Worm (Caenorhabditis elegans) whole organism, midembryonic: ENCODE data around the gene hlh-29.

Experiments
- T22C8.4 ChIP-seq: fragments of 200-800 bp; sonication (Bioruptor generic); IDR thresholded peaks from 2 replicates; pipeline ENCODE4 v1.3.6; 2022; ENCODE audit warnings: missing genetic modification characterization, missing compliant biosample characterization
- cog-1 ChIP-seq: sonication (generic microtip); optimal IDR thresholded peaks from 2 replicates; lab custom pipeline; 2016; ENCODE audit warnings: missing genetic modification characterization, missing compliant biosample characterization
- flt-1 ChIP-seq: fragments of 200-800 bp; sonication (Bioruptor generic); IDR thresholded peaks from 2 replicates; pipeline ENCODE4 v1.3.6; 2022; ENCODE audit warnings: missing genetic modification characterization, missing compliant biosample characterization
- klf-2 ChIP-seq: fragments of 200-800 bp; sonication (Bioruptor generic); conservative IDR thresholded peaks from 2 replicates; pipeline ENCODE4 v1.3.6; 2022; ENCODE audit warnings: missing genetic modification reagents, missing genetic modification characterization, missing compliant biosample characterization
- med-1 ChIP-seq: sonication (generic microtip); optimal IDR thresholded peaks from 2 replicates; lab custom pipeline; 2017; ENCODE audit warnings: missing genetic modification characterization, mild to moderate bottlenecking, missing compliant biosample characterization, antibody characterized with exemption, missing genetic modification reagents; ENCODE audit not compliant: insufficient read depth
- ref-1 ChIP-seq: fragments of 200-800 bp; sonication (Bioruptor generic); conservative IDR thresholded peaks from 2 replicates; pipeline ENCODE4 v1.3.6; 2022; ENCODE audit warnings: missing genetic modification reagents, missing genetic modification characterization, missing compliant biosample characterization
- tab-1 ChIP-seq: fragments of 200-800 bp; sonication (Bioruptor generic); IDR thresholded peaks from 2 replicates; pipeline ENCODE4 v1.3.6; 2022; ENCODE audit warnings: missing genetic modification characterization, missing compliant biosample characterization
- ztf-23 ChIP-seq: fragments of 200-800 bp; sonication (Bioruptor generic); IDR thresholded peaks from 2 replicates; pipeline ENCODE4 v1.3.6; 2022; ENCODE audit warnings: missing genetic modification reagents, missing genetic modification characterization, missing compliant biosample characterization
- ztf-29 ChIP-seq: fragments of 200-800 bp; sonication (Bioruptor generic); IDR thresholded peaks from 2 replicates; pipeline ENCODE4 v1.3.6; 2022; ENCODE audit warnings: missing genetic modification reagents, missing genetic modification characterization, missing compliant biosample characterization

The hlh-29 gene

ce11 chrX:17516461-17516860 lies 32.0 kb downstream of the hlh-29 start:
- TF ChIP-seq klf-2 (GFP tag; lab: Robert Waterston, UW), result no peak
- TF ChIP-seq T22C8.4, result no peak
- no peak for TF ChIP-seq ztf-29 (GFP tag; lab: Robert Waterston, UW)
- no peak for TF ChIP-seq ref-1 (GFP tag; lab: Robert Waterston, UW)
- TF ChIP-seq cog-1 (tag; lab: Kevin White, UChicago), result no peak
- TF ChIP-seq tab-1 (GFP tag; lab: Robert Waterston, UW), result no peak
- TF ChIP-seq flt-1 (GFP tag; lab: Robert Waterston, UW), result no peak
- no peak for TF ChIP-seq ztf-23 (GFP tag; lab: Robert Waterston, UW)

ce11 chrX:17515207-17515902 lies 33.1 kb downstream of the hlh-29 start:
- no peak for TF ChIP-seq med-1 (GFP tag; lab: Kevin White, UChicago)
- no peak for TF ChIP-seq T22C8.4
- no peak for TF ChIP-seq klf-2 (GFP tag; lab: Robert Waterston, UW)
- no peak for TF ChIP-seq cog-1 (tag; lab: Kevin White, UChicago)
- no peak for TF ChIP-seq ztf-23 (GFP tag; lab: Robert Waterston, UW)
- no peak for TF ChIP-seq tab-1 (GFP tag; lab: Robert Waterston, UW)
- no peak for TF ChIP-seq ztf-29 (GFP tag; lab: Robert Waterston, UW)
- TF ChIP-seq ref-1 (GFP tag; lab: Robert Waterston, UW), result no peak
- no peak for TF ChIP-seq flt-1 (GFP tag; lab: Robert Waterston, UW)

- no peak for TF ChIP-seq ztf-29 (GFP tag; lab: Robert Waterston, UW)
- TF ChIP-seq ztf-23 (GFP tag; lab: Robert Waterston, UW), result 0 out of 2 replicates have a peak, but pooled peaks have one; percentile 42
Observed at ce11 chrX:17514422-17514821, 34.0 kb downstream of the hlh-29 start.

ce11 chrX:17513507-17514113 lies 34.8 kb downstream of the hlh-29 start, which contains the start of gene nhr-1:
Gene nhr-1 (plus strand): TSS chrX:17514063.
- TF ChIP-seq T22C8.4, result peak; percentile 66
- no peak for TF ChIP-seq ref-1 (GFP tag; lab: Robert Waterston, UW)
- no peak for TF ChIP-seq flt-1 (GFP tag; lab: Robert Waterston, UW)
- TF ChIP-seq klf-2 (GFP tag; lab: Robert Waterston, UW), result no peak
- no peak for TF ChIP-seq med-1 (GFP tag; lab: Kevin White, UChicago)
- 0 out of 2 replicates have a peak, but pooled peaks have one; percentile 42 for TF ChIP-seq tab-1 (GFP tag; lab: Robert Waterston, UW)
- TF ChIP-seq cog-1 (tag; lab: Kevin White, UChicago), result peak; percentile 89
- no peak for TF ChIP-seq ztf-23 (GFP tag; lab: Robert Waterston, UW)
- no peak; the same call in 1 of the 2 replicates for TF ChIP-seq ztf-29 (GFP tag; lab: Robert Waterston, UW)

DNA sequence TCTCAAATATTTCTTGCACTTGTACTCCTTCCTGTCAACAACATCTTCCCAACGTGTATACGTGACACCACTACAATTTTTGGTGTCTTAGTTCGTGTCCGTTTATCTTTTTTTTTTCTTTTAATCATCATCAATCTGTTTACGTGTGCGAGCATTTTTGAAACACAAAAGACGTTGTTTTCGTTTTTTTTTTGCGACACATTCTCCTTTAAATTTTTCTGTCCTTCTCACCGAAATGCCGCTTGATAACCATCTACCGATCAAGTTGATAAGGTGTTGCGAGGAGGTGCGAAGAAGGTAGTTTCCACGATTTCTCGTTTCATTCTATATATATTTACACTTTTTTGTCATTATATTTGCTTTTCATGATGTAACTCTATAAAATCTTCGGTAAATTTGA lies 37.9 kb downstream of the hlh-29 start:
- TF ChIP-seq flt-1 (GFP tag; lab: Robert Waterston, UW) (no peak), ztf-29 (GFP tag; lab: Robert Waterston, UW) (no peak), ref-1 (GFP tag; lab: Robert Waterston, UW) (no peak), cog-1 (tag; lab: Kevin White, UChicago) (no peak), T22C8.4 (no peak), klf-2 (GFP tag; lab: Robert Waterston, UW) (no peak), med-1 (GFP tag; lab: Kevin White, UChicago) (no peak), tab-1 (GFP tag; lab: Robert Waterston, UW) (no peak), ztf-23 (GFP tag; lab: Robert Waterston, UW) (no peak)

ce11 chrX:17509048-17509776 lies 39.2 kb downstream of the hlh-29 start:
- TF ChIP-seq ref-1 (GFP tag; lab: Robert Waterston, UW) (no peak), klf-2 (GFP tag; lab: Robert Waterston, UW) (no peak), tab-1 (GFP tag; lab: Robert Waterston, UW) (no peak), flt-1 (GFP tag; lab: Robert Waterston, UW) (no peak)

ce11 chrX:17508137-17508536 lies 40.3 kb downstream of the hlh-29 start:
- TF ChIP-seq ref-1 (GFP tag; lab: Robert Waterston, UW) (no peak), flt-1 (GFP tag; lab: Robert Waterston, UW) (no peak), med-1 (GFP tag; lab: Kevin White, UChicago) (no peak), ztf-23 (GFP tag; lab: Robert Waterston, UW) (no peak), cog-1 (tag; lab: Kevin White, UChicago) (no peak), klf-2 (GFP tag; lab: Robert Waterston, UW) (no peak), ztf-29 (GFP tag; lab: Robert Waterston, UW) (no peak), T22C8.4 (no peak), tab-1 (GFP tag; lab: Robert Waterston, UW) (no peak)

ce11 chrX:17505547-17506181 lies 42.8 kb downstream of the hlh-29 start:
- TF ChIP-seq med-1 (GFP tag; lab: Kevin White, UChicago) (no peak), klf-2 (GFP tag; lab: Robert Waterston, UW) (no peak), cog-1 (tag; lab: Kevin White, UChicago) (peak; percentile 51)
